Worm (Caenorhabditis elegans) whole organism, L4 larva: ENCODE data around the gene srw-68.

ENCODE experiments used
- D1046.2 ChIP-seq: fragments of 200-800 bp; sonication (Bioruptor generic); IDR thresholded peaks from 2 replicates; pipeline ENCODE4 v1.3.6; 2022; ENCODE audit warnings: missing genetic modification characterization, missing compliant biosample characterization
- F10B5.3 ChIP-seq: sonication (generic microtip); optimal IDR thresholded peaks from 2 replicates; lab custom pipeline; 2016; ENCODE audit warnings: mild to moderate bottlenecking, missing genetic modification characterization, missing compliant biosample characterization
- F26F4.8 ChIP-seq: fragments of 200-800 bp; sonication (Bioruptor generic); conservative IDR thresholded peaks from 2 replicates; pipeline ENCODE4 v1.3.6; 2022; ENCODE audit warnings: missing genetic modification characterization, missing compliant biosample characterization
- F44E2.7 ChIP-seq: fragments of 200-800 bp; sonication (Bioruptor generic); IDR thresholded peaks from 2 replicates; pipeline ENCODE4 v2.1.2; 2022; ENCODE audit warnings: missing genetic modification characterization, missing compliant biosample characterization
- R02D3.7 ChIP-seq: fragments of 150-350 bp; sonication (generic microtip); optimal IDR thresholded peaks from 3 replicates; lab custom pipeline; 2014; ENCODE audit warnings: missing biosample characterization, missing genetic modification characterization
- T20F7.1 ChIP-seq: fragments of 200-800 bp; sonication (Bioruptor generic); optimal IDR thresholded peaks from 2 replicates; lab custom pipeline; 2018; ENCODE audit warnings: mild to moderate bottlenecking, missing genetic modification characterization, missing compliant biosample characterization
- Y105C5A.15 ChIP-seq: fragments of 200-800 bp; sonication (Bioruptor generic); IDR thresholded peaks from 2 replicates; pipeline ENCODE4 v1.3.6; 2022; ENCODE audit warnings: missing genetic modification characterization, missing compliant biosample characterization
- Y75B8A.6 ChIP-seq: fragments of 200-800 bp; sonication (Bioruptor generic); IDR thresholded peaks from 2 replicates; pipeline ENCODE4 v1.3.6; 2022; ENCODE audit warnings: missing genetic modification reagents, missing genetic modification characterization, missing compliant biosample characterization
- ZK337.2 ChIP-seq: fragments of 200-800 bp; sonication (Bioruptor generic); IDR thresholded peaks from 2 replicates; pipeline ENCODE4 v1.3.6; 2022; ENCODE audit warnings: missing genetic modification reagents, missing genetic modification characterization, missing compliant biosample characterization
- ZK546.5 ChIP-seq, 2 experiments: sonication (generic microtip); optimal IDR thresholded peaks; 2 replicates each; lab custom pipeline; 2017; ENCODE audit warnings: missing biosample characterization in 2 of 2, missing genetic modification characterization in 2 of 2
- aly-2 ChIP-seq: sonication (generic microtip); optimal IDR thresholded peaks from 2 replicates; lab custom pipeline; 2018; ENCODE audit warnings: missing biosample characterization, missing genetic modification characterization
- attf-4 ChIP-seq: sonication (generic microtip); optimal IDR thresholded peaks from 3 replicates; lab custom pipeline; 2017; ENCODE audit warnings: missing biosample characterization, missing genetic modification characterization
- ceh-62 ChIP-seq: sonication (generic microtip); optimal IDR thresholded peaks from 2 replicates; lab custom pipeline; 2017; ENCODE audit warnings: missing biosample characterization, missing genetic modification characterization
- daf-12 ChIP-seq: fragments of 150-350 bp; optimal IDR thresholded peaks from 2 replicates; lab custom pipeline; 2014; ENCODE audit warnings: missing biosample characterization, missing genetic modification reagents, missing genetic modification characterization
- dmd-8 ChIP-seq: fragments of 200-800 bp; sonication (Bioruptor generic); IDR thresholded peaks from 2 replicates; pipeline ENCODE4 v1.3.6; 2022; ENCODE audit warnings: missing genetic modification characterization, missing compliant biosample characterization
- dpl-1 ChIP-seq: fragments of 150-350 bp; optimal IDR thresholded peaks from 2 replicates; lab custom pipeline; 2014; ENCODE audit warnings: missing biosample characterization, missing genetic modification reagents, missing genetic modification characterization
- duxl-1 ChIP-seq: sonication (generic microtip); optimal IDR thresholded peaks from 2 replicates; lab custom pipeline; 2016; ENCODE audit warnings: mild to moderate bottlenecking, missing genetic modification characterization, moderate library complexity, missing compliant biosample characterization; ENCODE audit not compliant: poor library complexity
- dve-1 ChIP-seq: sonication (generic microtip); optimal IDR thresholded peaks from 2 replicates; lab custom pipeline; 2017; ENCODE audit warnings: antibody characterized with exemption, mild to moderate bottlenecking, missing genetic modification characterization, missing compliant biosample characterization; ENCODE audit not compliant: insufficient read depth
- gei-8 ChIP-seq: fragments of 200-800 bp; sonication (Bioruptor generic); optimal IDR thresholded peaks from 2 replicates; lab custom pipeline; 2018; ENCODE audit warnings: mild to moderate bottlenecking, missing genetic modification characterization, missing compliant biosample characterization
- hif-1 ChIP-seq, 2 experiments: sonication (generic microtip); optimal IDR thresholded peaks; 2 replicates each; lab custom pipeline; 2016 to 2017; ENCODE audit warnings: missing compliant biosample characterization in 2 of 2, missing genetic modification characterization in 2 of 2, missing genetic modification reagents in 2 of 2, missing genotype in 2 of 2, mild to moderate bottlenecking in 1 of 2
- hmg-1.1 ChIP-seq: fragments of 200-800 bp; sonication (Bioruptor generic); IDR thresholded peaks from 2 replicates; pipeline ENCODE4 v1.3.6; 2022; ENCODE audit warnings: missing genetic modification reagents, missing genetic modification characterization, missing compliant biosample characterization
- jun-1 ChIP-seq: fragments of 150-350 bp; optimal IDR thresholded peaks from 2 replicates; lab custom pipeline; 2014; ENCODE audit warnings: missing biosample characterization, missing genetic modification reagents, missing genetic modification characterization
- lim-7 ChIP-seq: fragments of 200-800 bp; sonication (Bioruptor generic); IDR thresholded peaks from 2 replicates; pipeline ENCODE4 v1.3.6; 2022; ENCODE audit warnings: missing genetic modification characterization, missing compliant biosample characterization
- lin-13 ChIP-seq: fragments of 150-350 bp; optimal IDR thresholded peaks from 2 replicates; lab custom pipeline; 2014; ENCODE audit warnings: missing biosample characterization, missing genetic modification reagents, missing genetic modification characterization
- lin-39 ChIP-seq: fragments of 150-350 bp; optimal IDR thresholded peaks from 2 replicates; lab custom pipeline; 2014; ENCODE audit warnings: missing biosample characterization, missing genetic modification reagents, missing genetic modification characterization
- lir-3 ChIP-seq: sonication (generic microtip); optimal IDR thresholded peaks from 2 replicates; lab custom pipeline; 2016; ENCODE audit warnings: mild to moderate bottlenecking, missing genetic modification characterization, missing compliant biosample characterization
- madf-5 ChIP-seq, 2 experiments: fragments of 200-800 bp; sonication (Bioruptor generic); IDR thresholded peaks; 2 replicates each; pipeline ENCODE4 v1.3.6; 2022; ENCODE audit warnings: missing compliant biosample characterization in 2 of 2, missing genetic modification characterization in 2 of 2
- mdl-1 ChIP-seq, 2 experiments: fragments of 150-350 bp in 1 of 2; sonication (generic microtip) in 1 of 2; optimal IDR thresholded peaks; 2 replicates each; lab custom pipeline; 2014 to 2017; ENCODE audit warnings: missing biosample characterization in 2 of 2, missing genetic modification characterization in 2 of 2
- mxl-2 ChIP-seq: fragments of 200-800 bp; sonication (Bioruptor generic); conservative IDR thresholded peaks from 2 replicates; pipeline ENCODE4 v1.3.6; 2022; ENCODE audit warnings: missing genetic modification reagents, missing genetic modification characterization, missing compliant biosample characterization
- nhr-10 ChIP-seq: fragments of 150-350 bp; optimal IDR thresholded peaks from 2 replicates; lab custom pipeline; 2014; ENCODE audit warnings: missing biosample characterization, missing genetic modification characterization
- nhr-102 ChIP-seq: sonication (generic microtip); optimal IDR thresholded peaks from 2 replicates; lab custom pipeline; 2016; ENCODE audit warnings: mild to moderate bottlenecking, missing genetic modification characterization, moderate library complexity, missing compliant biosample characterization
- nhr-25 ChIP-seq: sonication (generic microtip); optimal IDR thresholded peaks from 2 replicates; lab custom pipeline; 2017; ENCODE audit warnings: missing genetic modification characterization, mild to moderate bottlenecking, missing compliant biosample characterization, antibody characterized with exemption, moderate library complexity, borderline replicate concordance; ENCODE audit not compliant: insufficient read depth
- nhr-48 ChIP-seq: sonication (generic microtip); optimal IDR thresholded peaks from 2 replicates; lab custom pipeline; 2016; ENCODE audit warnings: mild to moderate bottlenecking, missing genetic modification characterization, missing compliant biosample characterization
- nhr-6 ChIP-seq: fragments of 150-350 bp; optimal IDR thresholded peaks from 2 replicates; lab custom pipeline; 2014; ENCODE audit warnings: missing biosample characterization, missing genetic modification characterization
- nhr-76 ChIP-seq: fragments of 150-350 bp; optimal IDR thresholded peaks from 2 replicates; lab custom pipeline; 2014; ENCODE audit warnings: missing biosample characterization, missing genetic modification characterization
- pha-4 ChIP-seq, 2 experiments: fragments of 150-350 bp in 1 of 2; fragments of 200-800 bp in 1 of 2; sonication (Bioruptor generic) in 1 of 2; IDR thresholded peaks in 1 of 2; optimal IDR thresholded peaks in 1 of 2; 2 replicates each; pipeline versions ENCODE4 v1.3.6 to Lab custom; 2014 to 2022; ENCODE audit warnings: missing genetic modification characterization in 2 of 2, missing genetic modification reagents in 2 of 2, missing biosample characterization in 1 of 2, missing compliant biosample characterization in 1 of 2
- rbr-2 ChIP-seq: sonication (generic microtip); optimal IDR thresholded peaks from 2 replicates; lab custom pipeline; 2016; ENCODE audit warnings: missing genotype, missing genetic modification characterization, missing compliant biosample characterization
- sdz-12 ChIP-seq: fragments of 200-800 bp; sonication (Bioruptor generic); optimal IDR thresholded peaks from 2 replicates; lab custom pipeline; 2018; ENCODE audit warnings: mild to moderate bottlenecking, missing genetic modification characterization, missing compliant biosample characterization
- set-16 ChIP-seq: fragments of 200-800 bp; sonication (Bioruptor generic); IDR thresholded peaks from 2 replicates; pipeline ENCODE4 v1.3.6; 2022; ENCODE audit warnings: missing genetic modification reagents, missing genetic modification characterization, missing compliant biosample characterization
- skn-1 ChIP-seq: fragments of 150-350 bp; optimal IDR thresholded peaks from 2 replicates; lab custom pipeline; 2014; ENCODE audit warnings: missing biosample characterization, missing genetic modification characterization
- snpc-1.2 ChIP-seq: fragments of 200-800 bp; sonication (Bioruptor generic); IDR thresholded peaks from 2 replicates; pipeline ENCODE4 v1.3.6; 2022; ENCODE audit warnings: missing genetic modification reagents, missing genetic modification characterization, missing compliant biosample characterization
- snpc-4 ChIP-seq: fragments of 150-350 bp; optimal IDR thresholded peaks from 2 replicates; lab custom pipeline; 2014; ENCODE audit warnings: missing biosample characterization, missing genetic modification characterization
- spr-3 ChIP-seq: fragments of 200-800 bp; sonication (Bioruptor generic); optimal IDR thresholded peaks from 2 replicates; lab custom pipeline; 2018; ENCODE audit warnings: mild to moderate bottlenecking, missing genetic modification characterization, missing compliant biosample characterization
- tag-97 ChIP-seq: fragments of 200-800 bp; sonication (Bioruptor generic); IDR thresholded peaks from 2 replicates; pipeline ENCODE4 v1.3.6; 2022; ENCODE audit warnings: missing genetic modification characterization, missing compliant biosample characterization
- tra-1 ChIP-seq: fragments of 200-800 bp; sonication (Bioruptor generic); IDR thresholded peaks from 2 replicates; pipeline ENCODE4 v1.3.6; 2022; ENCODE audit warnings: missing genetic modification reagents, missing genetic modification characterization, missing compliant biosample characterization
- unc-130 ChIP-seq: sonication (generic microtip); optimal IDR thresholded peaks from 2 replicates; lab custom pipeline; 2016; ENCODE audit warnings: missing genetic modification reagents, missing genetic modification characterization, missing compliant biosample characterization
- unc-62 ChIP-seq, 3 experiments: fragments of 150-350 bp in 1 of 3; sonication (generic microtip); optimal IDR thresholded peaks in 2 of 3; peaks in 1 of 3; 1 replicate in 1 of 3; 2 replicates in 2 of 3; lab custom pipeline; 2014 to 2017; ENCODE audit warnings: missing biosample characterization in 3 of 3, missing genetic modification characterization in 3 of 3, missing genetic modification reagents in 3 of 3, missing genotype in 1 of 3
- vab-7 ChIP-seq: fragments of 200-800 bp; sonication (Bioruptor generic); IDR thresholded peaks from 2 replicates; pipeline ENCODE4 v1.3.6; 2022; ENCODE audit warnings: missing genetic modification reagents, missing genetic modification characterization, missing compliant biosample characterization
- ztf-11 ChIP-seq: fragments of 150-350 bp; optimal IDR thresholded peaks from 2 replicates; lab custom pipeline; 2014; ENCODE audit warnings: missing biosample characterization, missing genetic modification characterization
- ztf-7 ChIP-seq: fragments of 150-350 bp; optimal IDR thresholded peaks from 2 replicates; lab custom pipeline; 2014; ENCODE audit warnings: missing biosample characterization, missing genetic modification characterization

The srw-68 gene

DNA sequence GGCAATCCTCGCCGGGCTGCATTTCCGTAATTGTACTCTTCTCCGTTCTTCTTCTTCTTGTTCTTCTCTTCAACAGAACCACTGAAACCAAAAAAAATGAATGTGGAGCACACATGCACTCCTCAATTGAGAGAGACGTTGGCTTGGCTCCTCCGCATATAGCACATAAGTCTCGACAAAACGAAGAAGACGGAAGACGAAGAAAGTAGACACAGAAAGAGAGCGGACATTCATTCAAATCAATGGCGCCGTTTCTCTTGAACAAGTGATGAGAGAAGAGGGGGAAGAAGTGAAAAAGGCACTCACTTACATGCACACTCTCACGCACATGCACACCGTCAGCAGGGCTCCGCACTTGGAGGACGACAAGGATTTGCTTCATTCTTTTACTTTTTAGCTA, 11.0 kb upstream of the srw-68 start, which contains the start of gene F25E5.9 (continued):
- no peak for TF ChIP-seq nhr-10
- TF ChIP-seq tag-97 (GFP tag; lab: Robert Waterston, UW), result no peak
- no peak for TF ChIP-seq ceh-62
- peak; percentile 48 for TF ChIP-seq duxl-1
- peak in 1 of 2 experiments; percentile 3 for TF ChIP-seq hif-1 (tag; optimal IDR thresholded peaks at IDR 0.05; lab: Kevin White, UChicago)
- no peak for TF ChIP-seq gei-8 (GFP tag; lab: Kevin White, UChicago)
- TF ChIP-seq mdl-1 (tag; optimal IDR thresholded peaks at IDR 0.05; lab: Kevin White, UChicago), result peak in 1 of 2 experiments; percentile 22
- no peak for TF ChIP-seq sdz-12 (GFP tag; lab: Kevin White, UChicago)
- TF ChIP-seq snpc-4 (tag; lab: Kevin White, UChicago), result no peak
- TF ChIP-seq madf-5 (GFP tag; IDR thresholded peaks at IDR 0.05; lab: Robert Waterston, UW), result no peak
- no peak for TF ChIP-seq mxl-2 (GFP tag; lab: Robert Waterston, UW)
- no peak for TF ChIP-seq T20F7.1 (GFP tag; lab: Kevin White, UChicago)
- no peak for TF ChIP-seq ZK546.5 (tag; optimal IDR thresholded peaks at IDR 0.05; lab: Kevin White, UChicago)
- TF ChIP-seq F26F4.8, result no peak
- no peak for TF ChIP-seq lir-3 (tag; lab: Kevin White, UChicago)
- TF ChIP-seq Y105C5A.15 (GFP tag; lab: Robert Waterston, UW), result no peak
- TF ChIP-seq ztf-11, result no peak
- TF ChIP-seq lim-7, result no peak
- no peak for TF ChIP-seq aly-2 (tag; lab: Kevin White, UChicago)
- no peak for TF ChIP-seq ztf-7 (tag; lab: Kevin White, UChicago)
- TF ChIP-seq attf-4 (tag; lab: Kevin White, UChicago), result no peak
- TF ChIP-seq hmg-1.1 (GFP tag; lab: Robert Waterston, UW), result peak; percentile 67
- TF ChIP-seq nhr-102 (tag; lab: Kevin White, UChicago), result no peak
- TF ChIP-seq dpl-1 (GFP tag; lab: Kevin White, UChicago), result no peak
- TF ChIP-seq nhr-6, result peak; percentile 2
- TF ChIP-seq vab-7, result 0 out of 2 replicates have a peak, but pooled peaks have one; percentile 6
- TF ChIP-seq unc-130, result no peak
- 0 out of 2 replicates have a peak, but pooled peaks have one; percentile 11 for TF ChIP-seq tra-1 (GFP tag; lab: Robert Waterston, UW)
- no peak for TF ChIP-seq daf-12 (tag; lab: Kevin White, UChicago)
- TF ChIP-seq lin-13 (GFP tag; lab: Kevin White, UChicago), result no peak
- TF ChIP-seq snpc-1.2 (GFP tag; lab: Robert Waterston, UW), result no peak
- TF ChIP-seq nhr-25 (tag; lab: Kevin White, UChicago), result no peak
- TF ChIP-seq dve-1 (tag; lab: Kevin White, UChicago), result no peak
- peak in 1 of 2 experiments; percentile 33 for TF ChIP-seq unc-62 (GFP tag; optimal IDR thresholded peaks at IDR 0.05 in 1 of 2; lab: Kevin White, UChicago)
- TF ChIP-seq unc-62 (tag; optimal IDR thresholded peaks at IDR 0.05; lab: Kevin White, UChicago), result no peak
- 0 out of 2 replicates have a peak, but pooled peaks have one; percentile 12 for TF ChIP-seq set-16 (GFP tag; lab: Robert Waterston, UW)
- no peak for TF ChIP-seq jun-1 (tag; lab: Kevin White, UChicago)
- no peak for TF ChIP-seq F10B5.3
- TF ChIP-seq dmd-8 (GFP tag; lab: Robert Waterston, UW), result no peak
- no peak for TF ChIP-seq spr-3 (GFP tag; lab: Kevin White, UChicago)
- TF ChIP-seq ZK337.2 (GFP tag; lab: Robert Waterston, UW), result no peak
- no peak for TF ChIP-seq skn-1 (tag; lab: Kevin White, UChicago)
- peak; percentile 28 for TF ChIP-seq rbr-2 (tag; lab: Kevin White, UChicago)
- TF ChIP-seq nhr-48 (tag; lab: Kevin White, UChicago), result no peak
- no peak for TF ChIP-seq Y75B8A.6 (GFP tag; lab: Robert Waterston, UW)
- TF ChIP-seq nhr-76 (tag; lab: Kevin White, UChicago), result no peak
- TF ChIP-seq F44E2.7 (GFP tag; lab: Robert Waterston, UW), result no peak
- no peak for TF ChIP-seq pha-4 (GFP tag; IDR thresholded peaks at IDR 0.05; lab: Robert Waterston, UW)
- no peak for TF ChIP-seq pha-4 (tag; optimal IDR thresholded peaks at IDR 0.05; lab: Kevin White, UChicago)
- no peak for TF ChIP-seq lin-39
- no peak for TF ChIP-seq R02D3.7
- TF ChIP-seq D1046.2 (GFP tag; lab: Robert Waterston, UW), result 0 out of 2 replicates have a peak, but pooled peaks have one; percentile 40
